Fruit fly (Drosophila melanogaster) whole organism, embryonic: Measurements from ENCODE around the gene SMSr.

Experiments
- Ada2b ChIP-seq: fragments of 200-800 bp; sonication (Bioruptor generic); IDR thresholded peaks from 2 replicates; pipeline ENCODE4 v1.3.6; 2022; ENCODE audit warnings: missing biosample characterization, missing genetic modification characterization
- Atf-2 ChIP-seq: fragments of 200-800 bp; sonication (Bioruptor generic); optimal IDR thresholded peaks from 2 replicates; lab custom pipeline; 2016; ENCODE audit warnings: missing biosample characterization, missing genetic modification characterization
- CG1024 ChIP-seq: fragments of 200-800 bp; sonication (Bioruptor generic); IDR thresholded peaks from 2 replicates; pipeline ENCODE4 v1.3.6; 2022; ENCODE audit warnings: missing biosample characterization, missing genetic modification characterization
- CG10431 ChIP-seq: fragments of 200-800 bp; sonication (Bioruptor generic); optimal IDR thresholded peaks from 3 replicates; lab custom pipeline; 2018; ENCODE audit warnings: missing biosample characterization, mild to moderate bottlenecking, missing genetic modification characterization
- CG10979 ChIP-seq: fragments of 200-800 bp; sonication (Bioruptor generic); optimal IDR thresholded peaks from 2 replicates; lab custom pipeline; 2018; ENCODE audit warnings: missing biosample characterization, mild to moderate bottlenecking, missing genetic modification characterization, moderate library complexity
- CG11085 ChIP-seq: fragments of 200-800 bp; sonication (Bioruptor generic); IDR thresholded peaks from 2 replicates; pipeline ENCODE4 v1.3.6; 2022; ENCODE audit warnings: missing biosample characterization, missing genetic modification characterization
- CG11398 ChIP-seq: fragments of 200-800 bp; sonication (Bioruptor generic); optimal IDR thresholded peaks from 2 replicates; lab custom pipeline; 2016; ENCODE audit warnings: missing biosample characterization, missing genetic modification characterization
- CG11723 ChIP-seq: fragments of 200-800 bp; sonication (Bioruptor generic); optimal IDR thresholded peaks from 2 replicates; lab custom pipeline; 2017; ENCODE audit warnings: missing biosample characterization, mild to moderate bottlenecking, missing genetic modification characterization
- CG12659 ChIP-seq: fragments of 200-800 bp; sonication (Bioruptor generic); optimal IDR thresholded peaks from 3 replicates; lab custom pipeline; 2017; ENCODE audit warnings: mild to moderate bottlenecking, missing biosample characterization, missing genetic modification reagents, missing genetic modification characterization
- CG13287 ChIP-seq: fragments of 200-800 bp; sonication (Bioruptor generic); IDR thresholded peaks from 2 replicates; pipeline ENCODE4 v1.3.6; 2022; ENCODE audit warnings: missing biosample characterization, missing genetic modification characterization; ENCODE audit not compliant: partially characterized antibody
- CG15269 ChIP-seq: fragments of 200-800 bp; sonication (Bioruptor generic); optimal IDR thresholded peaks from 2 replicates; lab custom pipeline; 2018; ENCODE audit warnings: missing biosample characterization, mild to moderate bottlenecking, missing genetic modification characterization, moderate library complexity
- CG15479 ChIP-seq: fragments of 200-800 bp; sonication (Bioruptor generic); optimal IDR thresholded peaks from 3 replicates; lab custom pipeline; 2019; ENCODE audit warnings: missing biosample characterization, mild to moderate bottlenecking, missing genetic modification characterization, moderate library complexity
- CG1602 ChIP-seq: fragments of 200-800 bp; sonication (Bioruptor generic); optimal IDR thresholded peaks from 3 replicates; lab custom pipeline; 2016; ENCODE audit warnings: missing biosample characterization, missing genetic modification characterization
- CG1647 ChIP-seq: fragments of 200-800 bp; sonication (Bioruptor generic); optimal IDR thresholded peaks from 3 replicates; lab custom pipeline; 2016; ENCODE audit warnings: missing biosample characterization, missing genetic modification characterization
- CG16813 ChIP-seq: fragments of 200-800 bp; sonication (Bioruptor generic); IDR thresholded peaks from 3 replicates; pipeline ENCODE4 v1.3.6; 2022; ENCODE audit warnings: missing biosample characterization, missing genetic modification characterization; ENCODE audit not compliant: partially characterized antibody
- CG16863 ChIP-seq: fragments of 200-800 bp; sonication (Bioruptor generic); optimal IDR thresholded peaks from 3 replicates; lab custom pipeline; 2016; ENCODE audit warnings: missing biosample characterization, missing genetic modification characterization
- CG17829 ChIP-seq: fragments of 200-800 bp; optimal IDR thresholded peaks from 2 replicates; lab custom pipeline; 2019; ENCODE audit warnings: missing biosample characterization, mild to moderate bottlenecking, missing genetic modification characterization, moderate library complexity
- CG18619 ChIP-seq: fragments of 200-800 bp; sonication (Bioruptor generic); optimal IDR thresholded peaks from 3 replicates; lab custom pipeline; 2017; ENCODE audit warnings: missing biosample characterization, mild to moderate bottlenecking, missing genetic modification characterization
- CG31365 ChIP-seq: fragments of 200-800 bp; sonication (Bioruptor generic); optimal IDR thresholded peaks from 2 replicates; lab custom pipeline; 2018; ENCODE audit warnings: missing biosample characterization, mild to moderate bottlenecking, missing genetic modification characterization
- CG3995 ChIP-seq: fragments of 200-800 bp; sonication (Bioruptor generic); optimal IDR thresholded peaks from 3 replicates; lab custom pipeline; 2016; ENCODE audit warnings: missing biosample characterization, missing genetic modification characterization
- CG4282 ChIP-seq: fragments of 200-800 bp; sonication (Bioruptor generic); optimal IDR thresholded peaks from 2 replicates; lab custom pipeline; 2016; ENCODE audit warnings: missing biosample characterization, missing genetic modification characterization
- CG4424 ChIP-seq: fragments of 200-800 bp; sonication (Bioruptor generic); optimal IDR thresholded peaks from 3 replicates; lab custom pipeline; 2016; ENCODE audit warnings: missing biosample characterization, missing genetic modification characterization
- CG4707 ChIP-seq: fragments of 200-800 bp; sonication (Bioruptor generic); optimal IDR thresholded peaks from 2 replicates; lab custom pipeline; 2018; ENCODE audit warnings: missing biosample characterization, mild to moderate bottlenecking, missing genetic modification characterization, moderate library complexity
- CG4730 ChIP-seq: fragments of 200-800 bp; sonication (Bioruptor generic); IDR thresholded peaks from 2 replicates; pipeline ENCODE4 v1.3.6; 2022; ENCODE audit warnings: missing biosample characterization, missing genetic modification characterization
- CG6272 ChIP-seq: fragments of 200-800 bp; sonication (Bioruptor generic); IDR thresholded peaks from 2 replicates; pipeline ENCODE4 v1.3.6; 2022; ENCODE audit warnings: missing biosample characterization, missing genetic modification characterization
- CG7372 ChIP-seq: fragments of 200-800 bp; sonication (Bioruptor generic); IDR thresholded peaks from 2 replicates; pipeline ENCODE4 v1.3.6; 2022; ENCODE audit warnings: missing biosample characterization, missing genetic modification characterization
- Doc2 ChIP-seq: fragments of 200-800 bp; sonication (Bioruptor generic); IDR thresholded peaks from 2 replicates; pipeline ENCODE4 v1.3.6; 2022; ENCODE audit warnings: missing biosample characterization, missing genetic modification characterization
- Dp ChIP-seq: fragments of 200-800 bp; sonication (Bioruptor generic); optimal IDR thresholded peaks from 2 replicates; lab custom pipeline; 2018; ENCODE audit warnings: missing biosample characterization, mild to moderate bottlenecking, missing genetic modification characterization, moderate library complexity
- Drgx ChIP-seq: fragments of 200-800 bp; sonication (Bioruptor generic); IDR thresholded peaks from 2 replicates; pipeline ENCODE4 v1.3.6; 2022; ENCODE audit warnings: missing biosample characterization, missing genetic modification characterization
- Gsc ChIP-seq: fragments of 200-800 bp; sonication (Bioruptor generic); IDR thresholded peaks from 2 replicates; pipeline ENCODE4 v1.3.6; 2022; ENCODE audit warnings: missing biosample characterization, missing genetic modification characterization
- HHEX ChIP-seq: fragments of 200-800 bp; sonication (Bioruptor generic); optimal IDR thresholded peaks from 3 replicates; lab custom pipeline; 2017; ENCODE audit warnings: missing biosample characterization, mild to moderate bottlenecking, missing genetic modification characterization, missing genetic modification reagents
- HLH3B ChIP-seq: fragments of 200-800 bp; sonication (Bioruptor generic); IDR thresholded peaks from 2 replicates; pipeline ENCODE4 v1.3.6; 2022; ENCODE audit warnings: missing biosample characterization, missing genetic modification characterization
- MESR4 ChIP-seq: fragments of 200-800 bp; sonication (Bioruptor generic); optimal IDR thresholded peaks from 2 replicates; lab custom pipeline; 2018; ENCODE audit warnings: missing biosample characterization, mild to moderate bottlenecking, missing genetic modification characterization, moderate library complexity
- Med ChIP-seq: fragments of 200-800 bp; sonication (Bioruptor generic); peaks from one replicate; lab custom pipeline; 2016; ENCODE audit warnings: missing biosample characterization, missing genetic modification characterization, mild to moderate bottlenecking, inconsistent platforms, moderate library complexity
- Mrtf ChIP-seq: fragments of 200-800 bp; sonication (Bioruptor generic); IDR thresholded peaks from 3 replicates; pipeline ENCODE4 v1.3.6; 2022; ENCODE audit warnings: missing biosample characterization, missing genetic modification characterization
- Myb ChIP-seq: fragments of 200-800 bp; sonication (Bioruptor generic); optimal IDR thresholded peaks from 2 replicates; lab custom pipeline; 2016; ENCODE audit warnings: missing biosample characterization, missing genetic modification characterization
- Opbp ChIP-seq: fragments of 200-800 bp; sonication (Bioruptor generic); IDR thresholded peaks from 3 replicates; pipeline ENCODE4 v1.3.6; 2022; ENCODE audit warnings: missing biosample characterization, missing genetic modification characterization; ENCODE audit not compliant: partially characterized antibody
- Sry-β ChIP-seq: fragments of 200-800 bp; sonication (Bioruptor generic); optimal IDR thresholded peaks from 2 replicates; lab custom pipeline; 2018; ENCODE audit warnings: missing biosample characterization, mild to moderate bottlenecking, missing genetic modification characterization, moderate library complexity
- Xrp1 ChIP-seq: fragments of 200-800 bp; sonication (Bioruptor generic); IDR thresholded peaks from 2 replicates; pipeline ENCODE4 v1.3.6; 2022; ENCODE audit warnings: missing biosample characterization, missing genetic modification characterization
- da ChIP-seq: fragments of 200-800 bp; sonication (Bioruptor generic); optimal IDR thresholded peaks from 2 replicates; lab custom pipeline; 2016; ENCODE audit warnings: missing biosample characterization, missing genetic modification characterization
- dmrt11E ChIP-seq: fragments of 200-800 bp; sonication (Bioruptor generic); optimal IDR thresholded peaks from 3 replicates; lab custom pipeline; 2018; ENCODE audit warnings: missing biosample characterization, mild to moderate bottlenecking, missing genetic modification characterization, moderate library complexity
- dpn ChIP-seq, 2 experiments: fragments of 200-800 bp; sonication (Bioruptor generic); optimal IDR thresholded peaks; 3 replicates each; lab custom pipeline; 2016; ENCODE audit warnings: missing biosample characterization in 2 of 2, missing genetic modification characterization in 2 of 2
- esg ChIP-seq: fragments of 200-800 bp; sonication (Bioruptor generic); conservative IDR thresholded peaks from 2 replicates; pipeline ENCODE4 v1.3.6; 2022; ENCODE audit warnings: missing biosample characterization, missing genetic modification characterization
- exex ChIP-seq: fragments of 200-800 bp; sonication (Bioruptor generic); optimal IDR thresholded peaks from 4 replicates; lab custom pipeline; 2018; ENCODE audit warnings: missing biosample characterization, mild to moderate bottlenecking, missing genetic modification characterization, moderate library complexity
- fd3F ChIP-seq: fragments of 200-800 bp; sonication (Bioruptor generic); optimal IDR thresholded peaks from 2 replicates; lab custom pipeline; 2018; ENCODE audit warnings: missing biosample characterization, mild to moderate bottlenecking, missing genetic modification characterization, moderate library complexity
- gro ChIP-seq: fragments of 200-800 bp; sonication (Bioruptor generic); optimal IDR thresholded peaks from 2 replicates; lab custom pipeline; 2016; ENCODE audit warnings: missing biosample characterization, missing genetic modification characterization
- kay ChIP-seq: fragments of 200-800 bp; sonication (Bioruptor generic); optimal IDR thresholded peaks from 2 replicates; lab custom pipeline; 2016; ENCODE audit warnings: missing biosample characterization, missing genetic modification characterization
- salm ChIP-seq: fragments of 200-800 bp; sonication (Bioruptor generic); optimal IDR thresholded peaks from 2 replicates; lab custom pipeline; 2018; ENCODE audit warnings: missing biosample characterization, mild to moderate bottlenecking, missing genetic modification characterization
- sens-2 ChIP-seq: fragments of 200-800 bp; sonication (Bioruptor generic); IDR thresholded peaks from 2 replicates; pipeline ENCODE4 v1.3.6; 2022; ENCODE audit warnings: missing biosample characterization, missing genetic modification characterization
- twi ChIP-seq: fragments of 200-800 bp; optimal IDR thresholded peaks from 2 replicates; lab custom pipeline; 2019; ENCODE audit warnings: missing biosample characterization, mild to moderate bottlenecking, missing genetic modification characterization, moderate library complexity
- wor ChIP-seq: fragments of 200-800 bp; sonication (Bioruptor generic); IDR thresholded peaks from 2 replicates; pipeline ENCODE4 v1.3.6; 2022; ENCODE audit warnings: missing biosample characterization, missing genetic modification characterization

Gene SMSr

dm6 chr3L:7344965-7345427 lies 36.3 kb downstream of the SMSr start, which contains the start of gene Cln7 (continued):
- TF ChIP-seq twi = no peak
- no peak for TF ChIP-seq CG18619 (GFP tag; lab: Kevin White, UChicago)
- peak; percentile 30 for TF ChIP-seq da
- TF ChIP-seq CG17829 (tag; lab: Kevin White, UChicago) = peak; percentile 43
- no peak for TF ChIP-seq dpn (GFP tag; optimal IDR thresholded peaks at IDR 0.05; lab: Kevin White, UChicago)
- no peak for TF ChIP-seq Gsc (GFP tag; lab: Robert Waterston, UW)
- TF ChIP-seq Xrp1 (GFP tag; lab: Robert Waterston, UW) = no peak; the same call in 1 of the 2 replicates
- no peak for TF ChIP-seq CG15479 (GFP tag; lab: Kevin White, UChicago)
- TF ChIP-seq Atf-2 (GFP tag; lab: Kevin White, UChicago) = no peak
- TF ChIP-seq Drgx (GFP tag; lab: Robert Waterston, UW) = peak; percentile 42; the same call in 1 of the 2 replicates
- TF ChIP-seq CG12659 (GFP tag; lab: Kevin White, UChicago) = peak; percentile 31
- TF ChIP-seq fd3F = no peak
- no peak for TF ChIP-seq CG1647 (GFP tag; lab: Kevin White, UChicago)
- TF ChIP-seq CG11723 = no peak
- TF ChIP-seq CG1024 (GFP tag; lab: Robert Waterston, UW) = no peak
- TF ChIP-seq CG1602 (GFP tag; lab: Kevin White, UChicago) = no peak
- no peak for TF ChIP-seq Dp (GFP tag; lab: Kevin White, UChicago)
- no peak for TF ChIP-seq dmrt11E
- TF ChIP-seq CG31365 (tag; lab: Kevin White, UChicago) = peak; percentile 1
- TF ChIP-seq salm (tag; lab: Kevin White, UChicago) = peak; percentile 7
- TF ChIP-seq CG4707 (GFP tag; lab: Kevin White, UChicago) = peak; percentile 59
- TF ChIP-seq kay = peak; percentile 8
- TF ChIP-seq exex (tag; lab: Kevin White, UChicago) = peak; percentile 43
- peak; percentile 72 for TF ChIP-seq MESR4 (GFP tag; lab: Kevin White, UChicago)
- no peak for TF ChIP-seq Mrtf (GFP tag; lab: Robert Waterston, UW)
- no peak for TF ChIP-seq Myb (GFP tag; lab: Kevin White, UChicago)
- TF ChIP-seq CG6272 (GFP tag; lab: Robert Waterston, UW) = 0 out of 2 replicates have a peak, but pooled peaks have one; percentile 10
- no peak for TF ChIP-seq CG7372 (GFP tag; lab: Robert Waterston, UW)
- TF ChIP-seq CG10979 (tag; lab: Kevin White, UChicago) = peak; percentile 53
- peak; percentile 21 for TF ChIP-seq CG10431 (GFP tag; lab: Kevin White, UChicago)
- peak; percentile 20; the same call in 1 of the 2 replicates for TF ChIP-seq CG11085 (GFP tag; lab: Robert Waterston, UW)
- TF ChIP-seq wor = no peak
- TF ChIP-seq CG16813 = no peak
- TF ChIP-seq HLH3B (GFP tag; lab: Robert Waterston, UW) = peak; percentile 49; the same call in 1 of the 2 replicates
- TF ChIP-seq HHEX (GFP tag; lab: Kevin White, UChicago) = no peak
- TF ChIP-seq CG4424 (GFP tag; lab: Kevin White, UChicago) = no peak
- TF ChIP-seq sens-2 (GFP tag; lab: Robert Waterston, UW) = no peak
- no peak for TF ChIP-seq Sry-β (GFP tag; lab: Kevin White, UChicago)
- TF ChIP-seq esg = no peak
- no peak for TF ChIP-seq Ada2b (GFP tag; lab: Robert Waterston, UW)
- no peak for TF ChIP-seq CG4282 (GFP tag; lab: Kevin White, UChicago)
- peak; percentile 31 for TF ChIP-seq CG16863 (GFP tag; lab: Kevin White, UChicago)
- TF ChIP-seq CG15269 (tag; lab: Kevin White, UChicago) = peak; percentile 26
- TF ChIP-seq Doc2 (GFP tag; lab: Robert Waterston, UW) = no peak
- TF ChIP-seq CG13287 (GFP tag; lab: Robert Waterston, UW) = 0 out of 2 replicates have a peak, but pooled peaks have one; percentile 42
- TF ChIP-seq Opbp (GFP tag; lab: Robert Waterston, UW) = peak; percentile 67; the same call in 2 of the 3 replicates
- TF ChIP-seq CG3995 (GFP tag; lab: Kevin White, UChicago) = no peak
- TF ChIP-seq CG4730 (GFP tag; lab: Robert Waterston, UW) = no peak
- peak; percentile 51 for TF ChIP-seq gro (GFP tag; lab: Kevin White, UChicago)
- TF ChIP-seq CG11398 = peak; percentile 26
- peak; percentile 92 for TF ChIP-seq Med
